Worm (Caenorhabditis elegans) whole organism, L4/young adult: ENCODE measurements around the gene Y73C8B.9.

Experiments
- W03F9.2 ChIP-seq: fragments of 150-350 bp; optimal IDR thresholded peaks from 2 replicates; lab custom pipeline; 2014; ENCODE audit warnings: missing biosample characterization, missing genetic modification characterization
- dao-5 ChIP-seq: sonication (generic microtip); optimal IDR thresholded peaks from 2 replicates; lab custom pipeline; 2016; ENCODE audit warnings: missing genotype, missing genetic modification characterization, moderate library complexity, missing compliant biosample characterization
- him-1 ChIP-seq: sonication (generic microtip); optimal IDR thresholded peaks from 2 replicates; lab custom pipeline; 2016; ENCODE audit warnings: missing genotype, missing genetic modification reagents, missing genetic modification characterization, missing compliant biosample characterization

DNA sequence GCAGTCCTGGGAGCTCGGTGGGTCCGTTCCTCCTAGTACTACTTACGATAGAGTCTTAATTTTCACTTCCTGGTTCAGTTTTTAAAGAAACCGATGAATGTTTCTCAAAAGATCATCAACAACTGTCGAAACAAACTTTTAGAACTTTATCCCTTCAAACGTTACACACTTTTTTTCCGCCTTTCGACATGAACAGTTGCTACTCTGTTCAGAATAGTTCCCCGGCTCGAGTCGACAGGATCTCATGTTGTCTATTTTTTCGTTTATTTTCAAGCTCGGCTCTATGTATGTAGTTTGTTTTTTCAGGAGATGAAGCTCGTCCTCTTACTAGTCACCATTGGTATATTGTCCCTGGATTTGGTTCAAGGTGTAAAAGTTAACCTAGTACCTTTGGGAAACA is 36.6 kb upstream of the Y73C8B.9 start, which contains the start of gene exh-1:
- TF ChIP-seq him-1 (no peak), W03F9.2 (no peak), dao-5 (tag; lab: Kevin White, UChicago) (no peak)
